Fruit fly (Drosophila melanogaster) Kc167 (cell line): ENCODE measurements around the gene sty.

Source experiments
- Myc ChIP-seq: fragments of >200 bp; optimal IDR thresholded peaks from 2 replicates; lab custom pipeline; 2017; ENCODE audit warnings: missing external identifiers
- Sin3A ChIP-seq: fragments of >200 bp; optimal IDR thresholded peaks from 2 replicates; lab custom pipeline; 2018; ENCODE audit warnings: missing external identifiers
- h ChIP-seq: fragments of >200 bp; optimal IDR thresholded peaks from 3 replicates; lab custom pipeline; 2018; ENCODE audit warnings: missing external identifiers
- insv ChIP-seq: fragments of >200 bp; optimal IDR thresholded peaks from 3 replicates; lab custom pipeline; 2018; ENCODE audit warnings: missing external identifiers
- psq ChIP-seq: fragments of >200 bp; optimal IDR thresholded peaks from 2 replicates; lab custom pipeline; 2017; ENCODE audit warnings: missing external identifiers
- ttk ChIP-seq: sonication (Bioruptor generic); optimal IDR thresholded peaks from 2 replicates; lab custom pipeline; 2017; ENCODE audit warnings: missing external identifiers

sty gene

dm6 chr3L:3438473-3438872 lies 13.7 kb upstream of the sty start:
- no peak for TF ChIP-seq Myc (lab: Kevin White, UChicago)
- TF ChIP-seq insv (lab: Kevin White, UChicago), result no peak

dm6 chr3L:3437664-3438368 lies 13.1 kb upstream of the sty start:
- TF ChIP-seq h (no peak), Myc (lab: Kevin White, UChicago) (no peak), psq (lab: Kevin White, UChicago) (no peak), Sin3A (no peak), ttk (no peak), insv (lab: Kevin White, UChicago) (no peak)

- TF ChIP-seq ttk (no peak), Sin3A (no peak), psq (lab: Kevin White, UChicago) (no peak), h (no peak), Myc (lab: Kevin White, UChicago) (no peak), insv (lab: Kevin White, UChicago) (no peak)
Observed at dm6 chr3L:3436838-3437663, 12.3 kb upstream of the sty start.

- TF ChIP-seq ttk, result no peak
- no peak for TF ChIP-seq h
- TF ChIP-seq Myc (lab: Kevin White, UChicago), result no peak
- no peak for TF ChIP-seq psq (lab: Kevin White, UChicago)
- TF ChIP-seq Sin3A, result no peak
- no peak for TF ChIP-seq insv (lab: Kevin White, UChicago)
Observed at dm6 chr3L:3435531-3436309, 11.0 kb upstream of the sty start.

- no peak for TF ChIP-seq ttk
- no peak for TF ChIP-seq insv (lab: Kevin White, UChicago)
- TF ChIP-seq psq (lab: Kevin White, UChicago), result no peak
- no peak for TF ChIP-seq Myc (lab: Kevin White, UChicago)
- no peak for TF ChIP-seq h
- no peak for TF ChIP-seq Sin3A
Observed at dm6 chr3L:3434882-3435281, 10.1 kb upstream of the sty start.

- TF ChIP-seq ttk, result no peak
Observed at dm6 chr3L:3433955-3434354, 9.2 kb upstream of the sty start.

dm6 chr3L:3432656-3433344 lies 8.1 kb upstream of the sty start:
- TF ChIP-seq Myc (lab: Kevin White, UChicago) (no peak), Sin3A (no peak), h (no peak), insv (lab: Kevin White, UChicago) (no peak), ttk (no peak)

- no peak for TF ChIP-seq insv (lab: Kevin White, UChicago)
- TF ChIP-seq h, result no peak
- TF ChIP-seq Myc (lab: Kevin White, UChicago), result no peak
- TF ChIP-seq psq (lab: Kevin White, UChicago), result no peak
- TF ChIP-seq ttk, result no peak
- TF ChIP-seq Sin3A, result no peak
Observed at dm6 chr3L:3431061-3431648, 6.4 kb upstream of the sty start.

dm6 chr3L:3427037-3427436 lies 2.3 kb upstream of the sty start:
- no peak for TF ChIP-seq psq (lab: Kevin White, UChicago)
- TF ChIP-seq Myc (lab: Kevin White, UChicago), result no peak
- TF ChIP-seq h, result no peak
- TF ChIP-seq insv (lab: Kevin White, UChicago), result no peak
- TF ChIP-seq ttk, result no peak
- TF ChIP-seq Sin3A, result no peak

dm6 chr3L:3423006-3423405 lies 1.7 kb downstream of the sty start:
- TF ChIP-seq Myc (lab: Kevin White, UChicago) (no peak), Sin3A (no peak), ttk (no peak), psq (lab: Kevin White, UChicago) (no peak), h (no peak), insv (lab: Kevin White, UChicago) (no peak)

- no peak for TF ChIP-seq ttk
- TF ChIP-seq Sin3A, result no peak
- no peak for TF ChIP-seq Myc (lab: Kevin White, UChicago)
- TF ChIP-seq h, result no peak
- TF ChIP-seq insv (lab: Kevin White, UChicago), result no peak
- no peak for TF ChIP-seq psq (lab: Kevin White, UChicago)
Observed at dm6 chr3L:3420674-3421073, 4.1 kb downstream of the sty start.

dm6 chr3L:3420237-3420643 lies 4.5 kb downstream of the sty start:
- TF ChIP-seq Myc (lab: Kevin White, UChicago) (no peak), h (no peak), Sin3A (no peak), psq (lab: Kevin White, UChicago) (no peak), ttk (no peak), insv (lab: Kevin White, UChicago) (no peak)
